Worm (Caenorhabditis elegans) whole organism, midembryonic: Measurements from ENCODE around the gene R07E5.15.

Source experiments
- T22C8.4 ChIP-seq: fragments of 200-800 bp; sonication (Bioruptor generic); IDR thresholded peaks from 2 replicates; pipeline ENCODE4 v1.3.6; 2022; ENCODE audit warnings: missing genetic modification characterization, missing compliant biosample characterization
- cog-1 ChIP-seq: sonication (generic microtip); optimal IDR thresholded peaks from 2 replicates; lab custom pipeline; 2016; ENCODE audit warnings: missing genetic modification characterization, missing compliant biosample characterization
- flt-1 ChIP-seq: fragments of 200-800 bp; sonication (Bioruptor generic); IDR thresholded peaks from 2 replicates; pipeline ENCODE4 v1.3.6; 2022; ENCODE audit warnings: missing genetic modification characterization, missing compliant biosample characterization
- klf-2 ChIP-seq: fragments of 200-800 bp; sonication (Bioruptor generic); conservative IDR thresholded peaks from 2 replicates; pipeline ENCODE4 v1.3.6; 2022; ENCODE audit warnings: missing genetic modification reagents, missing genetic modification characterization, missing compliant biosample characterization
- med-1 ChIP-seq: sonication (generic microtip); optimal IDR thresholded peaks from 2 replicates; lab custom pipeline; 2017; ENCODE audit warnings: missing genetic modification characterization, mild to moderate bottlenecking, missing compliant biosample characterization, antibody characterized with exemption, missing genetic modification reagents; ENCODE audit not compliant: insufficient read depth
- ref-1 ChIP-seq: fragments of 200-800 bp; sonication (Bioruptor generic); conservative IDR thresholded peaks from 2 replicates; pipeline ENCODE4 v1.3.6; 2022; ENCODE audit warnings: missing genetic modification reagents, missing genetic modification characterization, missing compliant biosample characterization
- tab-1 ChIP-seq: fragments of 200-800 bp; sonication (Bioruptor generic); IDR thresholded peaks from 2 replicates; pipeline ENCODE4 v1.3.6; 2022; ENCODE audit warnings: missing genetic modification characterization, missing compliant biosample characterization
- ztf-23 ChIP-seq: fragments of 200-800 bp; sonication (Bioruptor generic); IDR thresholded peaks from 2 replicates; pipeline ENCODE4 v1.3.6; 2022; ENCODE audit warnings: missing genetic modification reagents, missing genetic modification characterization, missing compliant biosample characterization
- ztf-29 ChIP-seq: fragments of 200-800 bp; sonication (Bioruptor generic); IDR thresholded peaks from 2 replicates; pipeline ENCODE4 v1.3.6; 2022; ENCODE audit warnings: missing genetic modification reagents, missing genetic modification characterization, missing compliant biosample characterization

Gene R07E5.15

ce11 chrIII:4401142-4401541, at the start of gene R07E5.15:
Gene R07E5.15 (plus strand): TSS chrIII:4401442.
- TF ChIP-seq med-1 (no peak), ref-1 (GFP tag; lab: Robert Waterston, UW) (no peak), ztf-29 (GFP tag; lab: Robert Waterston, UW) (no peak)

- TF ChIP-seq ztf-29 (GFP tag; lab: Robert Waterston, UW): no peak
- TF ChIP-seq tab-1: no peak
- TF ChIP-seq flt-1: 0 out of 2 replicates have a peak, but pooled peaks have one; percentile 44
These were observed 44.9 kb upstream of the R07E5.15 start, which contains the start of gene mnp-1 for ce11 chrIII:4356384-4356783. Gene mnp-1 (plus strand): TSS chrIII:4356594.

- TF ChIP-seq T22C8.4 (GFP tag; lab: Robert Waterston, UW) (no peak), ztf-29 (GFP tag; lab: Robert Waterston, UW) (no peak)
These were observed 43.8 kb upstream of the R07E5.15 start for ce11 chrIII:4357438-4357837.

- no peak for TF ChIP-seq ztf-29 (GFP tag; lab: Robert Waterston, UW)
- no peak for TF ChIP-seq med-1
These were observed 42.9 kb upstream of the R07E5.15 start for ce11 chrIII:4358345-4358744.

- TF ChIP-seq cog-1 (tag; lab: Kevin White, UChicago): no peak
- TF ChIP-seq ref-1 (GFP tag; lab: Robert Waterston, UW): no peak
- TF ChIP-seq ztf-29 (GFP tag; lab: Robert Waterston, UW): no peak
- no peak for TF ChIP-seq klf-2 (GFP tag; lab: Robert Waterston, UW)
- no peak for TF ChIP-seq flt-1
- TF ChIP-seq tab-1: no peak
- no peak for TF ChIP-seq T22C8.4 (GFP tag; lab: Robert Waterston, UW)
- TF ChIP-seq ztf-23 (GFP tag; lab: Robert Waterston, UW): no peak
- no peak for TF ChIP-seq med-1
These were observed 42.0 kb upstream of the R07E5.15 start for ce11 chrIII:4359208-4359607.

ce11 chrIII:4359900-4360299, 41.3 kb upstream of the R07E5.15 start:
- TF ChIP-seq flt-1: no peak
- TF ChIP-seq ztf-23 (GFP tag; lab: Robert Waterston, UW): no peak
- TF ChIP-seq T22C8.4 (GFP tag; lab: Robert Waterston, UW): no peak
- TF ChIP-seq med-1: no peak
- no peak for TF ChIP-seq klf-2 (GFP tag; lab: Robert Waterston, UW)
- TF ChIP-seq tab-1: no peak
- TF ChIP-seq ztf-29 (GFP tag; lab: Robert Waterston, UW): no peak
- TF ChIP-seq ref-1 (GFP tag; lab: Robert Waterston, UW): no peak
- no peak for TF ChIP-seq cog-1 (tag; lab: Kevin White, UChicago)

- TF ChIP-seq flt-1: 0 out of 2 replicates have a peak, but pooled peaks have one; percentile 6
- no peak for TF ChIP-seq ztf-29 (GFP tag; lab: Robert Waterston, UW)
These were observed 38.9 kb upstream of the R07E5.15 start for ce11 chrIII:4362332-4362731.

- no peak for TF ChIP-seq T22C8.4 (GFP tag; lab: Robert Waterston, UW)
- TF ChIP-seq ztf-29 (GFP tag; lab: Robert Waterston, UW): no peak
- TF ChIP-seq klf-2 (GFP tag; lab: Robert Waterston, UW): no peak
- TF ChIP-seq cog-1 (tag; lab: Kevin White, UChicago): no peak
- TF ChIP-seq flt-1: no peak
- no peak for TF ChIP-seq med-1
- TF ChIP-seq ztf-23 (GFP tag; lab: Robert Waterston, UW): no peak
- no peak for TF ChIP-seq tab-1
- no peak for TF ChIP-seq ref-1 (GFP tag; lab: Robert Waterston, UW)
These were observed 36.3 kb upstream of the R07E5.15 start, which contains the start of gene ckb-1 for ce11 chrIII:4364974-4365373. Gene ckb-1 (plus strand): TSS chrIII:4365274.

ce11 chrIII:4367649-4368048, 33.6 kb upstream of the R07E5.15 start, which contains the start of gene ckb-2:
Gene ckb-2 (plus strand): TSS chrIII:4367949.
- TF ChIP-seq ztf-23 (GFP tag; lab: Robert Waterston, UW) (no peak), T22C8.4 (GFP tag; lab: Robert Waterston, UW) (no peak), flt-1 (no peak), med-1 (no peak), ztf-29 (GFP tag; lab: Robert Waterston, UW) (no peak), klf-2 (GFP tag; lab: Robert Waterston, UW) (no peak), tab-1 (no peak), ref-1 (GFP tag; lab: Robert Waterston, UW) (no peak), cog-1 (tag; lab: Kevin White, UChicago) (no peak)

- TF ChIP-seq ztf-29 (GFP tag; lab: Robert Waterston, UW) (0 out of 2 replicates have a peak, but pooled peaks have one; percentile 56), cog-1 (tag; lab: Kevin White, UChicago) (peak; percentile 27), ztf-23 (GFP tag; lab: Robert Waterston, UW) (peak; percentile 85), flt-1 (peak; percentile 93), tab-1 (peak; percentile 87), klf-2 (GFP tag; lab: Robert Waterston, UW) (0 out of 2 replicates have a peak, but pooled peaks have one; percentile 62), ref-1 (GFP tag; lab: Robert Waterston, UW) (peak; percentile 63), T22C8.4 (GFP tag; lab: Robert Waterston, UW) (peak; percentile 66; the same call in 1 of the 2 replicates)
These were observed 31.8 kb upstream of the R07E5.15 start for ce11 chrIII:4369381-4369809.

- TF ChIP-seq ztf-29 (GFP tag; lab: Robert Waterston, UW): no peak
- no peak for TF ChIP-seq med-1
- no peak for TF ChIP-seq cog-1 (tag; lab: Kevin White, UChicago)
- no peak for TF ChIP-seq ref-1 (GFP tag; lab: Robert Waterston, UW)
- TF ChIP-seq T22C8.4 (GFP tag; lab: Robert Waterston, UW): no peak
These were observed 30.7 kb upstream of the R07E5.15 start, which contains the start of gene ckb-3 for ce11 chrIII:4370585-4370984. Gene ckb-3 (plus strand): TSS chrIII:4370885.
